Fruit fly (Drosophila melanogaster) whole organism, prepupa: ENCODE measurements around the gene CG6733.

Experiments
- Blimp-1 ChIP-seq: fragments of 200-800 bp; sonication (Bioruptor generic); optimal IDR thresholded peaks from 3 replicates; lab custom pipeline; 2017; ENCODE audit warnings: missing biosample characterization, missing genetic modification characterization, mild to moderate bottlenecking, moderate library complexity, missing genetic modification reagents
- CG10631 ChIP-seq: fragments of 200-800 bp; sonication (Bioruptor generic); optimal IDR thresholded peaks from 2 replicates; lab custom pipeline; 2016; ENCODE audit warnings: missing biosample characterization, missing genetic modification characterization
- CG1621 ChIP-seq: fragments of 200-800 bp; sonication (Bioruptor generic); optimal IDR thresholded peaks from 3 replicates; lab custom pipeline; 2018; ENCODE audit warnings: missing biosample characterization, mild to moderate bottlenecking, missing genetic modification characterization
- CG3032 ChIP-seq: fragments of 200-800 bp; optimal IDR thresholded peaks from 2 replicates; lab custom pipeline; 2019; ENCODE audit warnings: missing biosample characterization, mild to moderate bottlenecking, missing genetic modification characterization, moderate library complexity
- CG6854 ChIP-seq: fragments of 200-800 bp; sonication (Bioruptor generic); optimal IDR thresholded peaks from 2 replicates; lab custom pipeline; 2017; ENCODE audit warnings: missing biosample characterization, mild to moderate bottlenecking, missing genetic modification characterization
- Hr4 ChIP-seq: fragments of 200-800 bp; sonication (Bioruptor generic); optimal IDR thresholded peaks from 3 replicates; lab custom pipeline; 2016; ENCODE audit warnings: missing biosample characterization, missing genetic modification characterization
- eg ChIP-seq: fragments of 200-800 bp; sonication (Bioruptor generic); IDR thresholded peaks from 3 replicates; pipeline ENCODE4 v1.3.6; 2022; ENCODE audit warnings: missing biosample characterization, missing genetic modification characterization
- spab ChIP-seq: fragments of 200-800 bp; sonication (Bioruptor generic); optimal IDR thresholded peaks from 2 replicates; lab custom pipeline; 2017; ENCODE audit warnings: missing biosample characterization, mild to moderate bottlenecking, missing genetic modification characterization, missing genetic modification reagents

dm6 chr3R:23048089-23048689 lies 49.3 kb upstream of the CG6733 start, which contains the start of gene CG17121:
- TF ChIP-seq Blimp-1 (GFP tag; lab: Kevin White, UChicago) (no peak), eg (no peak), CG6854 (GFP tag; lab: Kevin White, UChicago) (no peak), spab (GFP tag; lab: Kevin White, UChicago) (no peak), Hr4 (GFP tag; lab: Kevin White, UChicago) (no peak), CG1621 (tag; lab: Kevin White, UChicago) (no peak), CG3032 (tag; lab: Kevin White, UChicago) (no peak), CG10631 (GFP tag; lab: Kevin White, UChicago) (no peak)
